Worm (Caenorhabditis elegans) whole organism, L3 larva: Measurements from ENCODE around the gene ebp-3.
"Not testable (repeated sequence)": the region's sequence is repeated elsewhere in the genome, so short reads cannot be mapped to it uniquely, and the experiment has no call there.

Source experiments
- R02D3.7 ChIP-seq: fragments of 150-350 bp; optimal IDR thresholded peaks from 2 replicates; lab custom pipeline; 2014; ENCODE audit warnings: missing biosample characterization, missing genetic modification characterization
- nhr-12 ChIP-seq: fragments of 150-350 bp; optimal IDR thresholded peaks from 2 replicates; lab custom pipeline; 2014; ENCODE audit warnings: missing biosample characterization, missing genetic modification characterization

DNA sequence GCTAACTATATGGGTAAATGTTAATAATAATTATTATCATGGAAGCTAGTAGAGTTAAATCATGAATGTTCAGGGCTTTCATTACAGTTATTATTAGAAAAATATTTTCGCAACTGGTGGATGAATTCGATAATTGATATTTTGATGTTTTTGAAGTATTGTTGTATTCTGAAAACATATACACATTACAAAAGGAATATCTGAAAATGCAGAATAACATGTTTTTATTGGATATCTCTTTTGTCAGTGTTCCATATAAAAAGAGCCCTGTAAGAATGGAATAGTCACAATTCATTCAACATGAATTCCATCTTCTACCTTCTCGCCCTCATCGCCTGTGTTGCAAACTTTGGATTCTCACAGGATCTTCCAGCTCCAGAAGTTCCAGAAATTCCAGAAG is 48.8 kb upstream of the ebp-3 start, which contains the start of gene Y59A8B.19:
- TF ChIP-seq R02D3.7, nhr-12 (tag; lab: Kevin White, UChicago): not testable (repeated sequence)
